Fruit fly (Drosophila melanogaster) Kc167 (cell line): ENCODE data around the gene CG14042.

Experiments
- psq ChIP-seq: fragments of >200 bp; optimal IDR thresholded peaks from 2 replicates; lab custom pipeline; 2017; ENCODE audit warnings: missing external identifiers
- ttk ChIP-seq: sonication (Bioruptor generic); optimal IDR thresholded peaks from 2 replicates; lab custom pipeline; 2017; ENCODE audit warnings: missing external identifiers

- TF ChIP-seq ttk (lab: Kevin White, UChicago): no peak
- no peak for TF ChIP-seq psq
Observed at dm6 chr2L:4996283-4996922, 41.1 kb upstream of the CG14042 start.
